Fruit fly (Drosophila melanogaster) Kc167 (cell line): ENCODE measurements around the gene MRG15.

Experiments used
- Myc ChIP-seq: fragments of >200 bp; optimal IDR thresholded peaks from 2 replicates; lab custom pipeline; 2017; ENCODE audit warnings: missing external identifiers
- Sin3A ChIP-seq: fragments of >200 bp; optimal IDR thresholded peaks from 2 replicates; lab custom pipeline; 2018; ENCODE audit warnings: missing external identifiers
- insv ChIP-seq: fragments of >200 bp; optimal IDR thresholded peaks from 3 replicates; lab custom pipeline; 2018; ENCODE audit warnings: missing external identifiers
- psq ChIP-seq: fragments of >200 bp; optimal IDR thresholded peaks from 2 replicates; lab custom pipeline; 2017; ENCODE audit warnings: missing external identifiers
- ttk ChIP-seq: sonication (Bioruptor generic); optimal IDR thresholded peaks from 2 replicates; lab custom pipeline; 2017; ENCODE audit warnings: missing external identifiers

DNA sequence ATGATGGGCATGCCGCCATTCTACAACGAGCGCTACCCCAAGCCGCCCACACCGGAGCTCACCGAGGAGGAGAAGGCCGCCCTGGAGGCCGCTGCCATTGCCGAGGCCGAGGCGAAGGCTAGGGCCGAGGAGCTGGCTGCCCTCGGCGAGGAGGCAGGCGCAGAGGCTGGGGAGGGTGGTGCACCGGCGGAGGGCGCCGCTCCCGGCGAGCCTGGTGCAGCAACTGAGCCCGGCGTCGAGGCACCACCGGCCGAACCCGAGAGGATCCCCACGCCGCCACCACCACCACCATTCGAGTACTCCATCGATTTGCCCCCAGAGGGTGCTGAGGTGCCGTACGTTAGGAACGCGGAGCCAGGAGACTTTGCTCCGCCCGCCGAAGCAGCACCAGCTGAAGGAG is 27.3 kb upstream of the MRG15 start:
- TF ChIP-seq psq = no peak
- TF ChIP-seq Myc = no peak
- no peak for TF ChIP-seq Sin3A (lab: Kevin White, UChicago)
- no peak for TF ChIP-seq insv (lab: Kevin White, UChicago)
- no peak for TF ChIP-seq ttk
